Worm (Caenorhabditis elegans): ENCODE measurements around the gene F41C6.7.

- TF ChIP-seq lin-39 (tag; optimal IDR thresholded peaks at IDR 0.05) = no peak
- TF ChIP-seq nhr-6 (tag; optimal IDR thresholded peaks at IDR 0.05) = peak; percentile 43
- no peak for TF ChIP-seq ama-1 (optimal IDR thresholded peaks at IDR 0.05)
- TF ChIP-seq mep-1 (tag; optimal IDR thresholded peaks at IDR 0.05) = peak; percentile 69
- TF ChIP-seq mdl-1 (tag; optimal IDR thresholded peaks at IDR 0.05) = peak; percentile 29 to 92
- TF ChIP-seq nhr-102 (tag; optimal IDR thresholded peaks at IDR 0.05) = no peak
- no peak for TF ChIP-seq F37D6.2 (tag; optimal IDR thresholded peaks at IDR 0.05)
- no peak for TF ChIP-seq snpc-4 (tag; optimal IDR thresholded peaks at IDR 0.05)
- TF ChIP-seq Y5F2A.4 (GFP tag; optimal IDR thresholded peaks at IDR 0.05) = peak; percentile 19
- no peak for TF ChIP-seq fos-1 (tag; optimal IDR thresholded peaks at IDR 0.05)
- peak; percentile 82 for TF ChIP-seq mes-2 (tag; optimal IDR thresholded peaks at IDR 0.05; ENCODE audit: poor library complexity, severe bottlenecking)
Measured at ce11 chrX:6902958-6903357, 17.9 kb upstream of the F41C6.7 start.

Measured in whole organism, L4 larva.